Fruit fly (Drosophila melanogaster): ENCODE results near the gene Ctl1.

The Ctl1 gene

DNA sequence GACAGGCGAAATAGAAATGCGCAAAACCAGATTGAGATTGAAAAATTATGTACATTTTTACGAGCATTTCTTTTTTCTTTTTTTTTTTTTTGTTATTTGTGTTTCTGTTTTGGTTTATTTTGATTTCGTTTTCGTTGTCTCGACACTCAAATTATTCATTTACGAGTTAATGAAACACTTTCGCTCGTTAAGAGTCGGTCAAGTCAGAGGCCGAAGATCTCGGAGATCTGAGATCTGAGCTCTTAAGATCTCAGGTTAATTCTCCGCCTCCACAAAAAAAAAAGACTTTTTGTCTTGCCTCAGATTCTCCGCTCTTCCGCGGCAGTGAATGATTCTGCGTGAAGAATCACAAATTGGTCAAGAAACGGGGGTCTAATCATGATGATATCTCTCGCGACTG, 11.9 kb upstream of the Ctl1 start:
- TF ChIP-seq CrebA (GFP tag; optimal IDR thresholded peaks at IDR 0.05; ENCODE audit: borderline replicate concordance), result no peak
- TF ChIP-seq GATAd (GFP tag; optimal IDR thresholded peaks at IDR 0.05), result no peak
- no peak for TF ChIP-seq br (GFP tag; optimal IDR thresholded peaks at IDR 0.05)
- TF ChIP-seq sv (GFP tag; optimal IDR thresholded peaks at IDR 0.05), result no peak
- no peak for TF ChIP-seq tai (GFP tag; optimal IDR thresholded peaks at IDR 0.05)
- no peak for TF ChIP-seq foxo (GFP tag; optimal IDR thresholded peaks at IDR 0.05)
- TF ChIP-seq woc (GFP tag; optimal IDR thresholded peaks at IDR 0.05), result no peak
- TF ChIP-seq brk (GFP tag; optimal IDR thresholded peaks at IDR 0.05), result no peak
- TF ChIP-seq Abd-B (GFP tag; optimal IDR thresholded peaks at IDR 0.05), result no peak
- TF ChIP-seq Hr83 (GFP tag; optimal IDR thresholded peaks at IDR 0.05; ENCODE audit: poor library complexity, severe bottlenecking), result no peak
- TF ChIP-seq pan (optimal IDR thresholded peaks at IDR 0.05), result no peak
- TF ChIP-seq OdsH (GFP tag; optimal IDR thresholded peaks at IDR 0.05), result no peak
- no peak for TF ChIP-seq Sp1 (GFP tag; optimal IDR thresholded peaks at IDR 0.05)
- TF ChIP-seq Myc (optimal IDR thresholded peaks at IDR 0.05), result no peak
- no peak for TF ChIP-seq psq (GFP tag; optimal IDR thresholded peaks at IDR 0.05)
- no peak for TF ChIP-seq CG9705 (GFP tag; optimal IDR thresholded peaks at IDR 0.05)
- TF ChIP-seq N (GFP tag; optimal IDR thresholded peaks at IDR 0.05), result no peak

DNA sequence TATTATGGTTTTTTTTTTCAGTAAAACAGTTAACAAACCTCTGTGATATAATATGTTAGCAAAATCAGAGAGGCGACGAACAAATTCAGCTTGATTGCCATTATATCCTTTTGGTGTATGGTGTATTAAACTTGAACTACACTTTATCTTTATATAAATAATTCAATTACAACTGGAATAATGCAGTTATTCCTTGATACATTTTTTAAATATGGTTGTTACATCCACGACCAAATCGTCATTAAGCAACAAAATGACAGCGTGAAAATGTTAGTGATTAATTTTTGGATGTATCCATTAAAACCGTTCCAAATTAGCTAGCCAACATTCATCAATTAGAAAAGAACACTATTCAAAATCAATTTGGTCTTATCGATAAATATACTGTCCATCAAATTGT, 10.4 kb upstream of the Ctl1 start, which contains the start of gene CG33764:
CG33764 (minus strand) TSS at position 101 of the 400 bp plus-strand sequence.
- TF ChIP-seq OdsH (GFP tag; optimal IDR thresholded peaks at IDR 0.05), result no peak
- TF ChIP-seq Dif (GFP tag; optimal IDR thresholded peaks at IDR 0.05; ENCODE audit: partially characterized antibody), result no peak
- no peak for TF ChIP-seq Vsx2 (GFP tag; optimal IDR thresholded peaks at IDR 0.05; ENCODE audit: partially characterized antibody)
- TF ChIP-seq Abd-B (GFP tag; optimal IDR thresholded peaks at IDR 0.05), result no peak
- no peak for TF ChIP-seq brk (GFP tag; optimal IDR thresholded peaks at IDR 0.05)
- TF ChIP-seq Hr78 (GFP tag; optimal IDR thresholded peaks at IDR 0.05), result no peak
- no peak for TF ChIP-seq Hnf4 (GFP tag; optimal IDR thresholded peaks at IDR 0.05)
- no peak for TF ChIP-seq h (GFP tag; optimal IDR thresholded peaks at IDR 0.05)
- no peak for TF ChIP-seq lola (GFP tag; optimal IDR thresholded peaks at IDR 0.05)
- no peak for TF ChIP-seq Mio (GFP tag; optimal IDR thresholded peaks at IDR 0.05)
- TF ChIP-seq HLH106 (tag; optimal IDR thresholded peaks at IDR 0.05), result no peak
- no peak for TF ChIP-seq foxo (GFP tag; optimal IDR thresholded peaks at IDR 0.05)

DNA sequence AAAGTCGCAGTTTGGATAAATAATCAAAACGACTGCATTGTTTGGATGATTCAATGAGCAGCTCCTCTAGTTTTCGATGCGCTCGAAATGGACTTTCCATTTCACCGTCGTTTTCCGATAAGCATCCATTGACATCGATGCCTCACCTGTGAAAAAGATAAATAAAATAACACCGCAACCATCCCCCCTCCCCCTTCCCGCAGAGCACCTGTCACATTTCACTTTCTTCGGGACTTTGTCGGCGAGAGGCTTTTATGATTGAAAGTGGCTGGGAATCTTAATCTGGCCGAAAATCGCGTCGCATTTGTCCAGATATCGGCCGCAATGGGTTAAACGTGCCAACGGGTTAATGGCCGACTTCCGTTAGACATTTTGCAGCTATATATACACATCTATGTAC, 8.6 kb upstream of the Ctl1 start:
- no peak for TF ChIP-seq woc (GFP tag; optimal IDR thresholded peaks at IDR 0.05)
- no peak for TF ChIP-seq Myc (optimal IDR thresholded peaks at IDR 0.05)
- TF ChIP-seq sage (GFP tag; optimal IDR thresholded peaks at IDR 0.05), result no peak
- no peak for TF ChIP-seq Hr78 (GFP tag; optimal IDR thresholded peaks at IDR 0.05)
- no peak for TF ChIP-seq HLH106 (tag; optimal IDR thresholded peaks at IDR 0.05)
- no peak for TF ChIP-seq psq (GFP tag; optimal IDR thresholded peaks at IDR 0.05)
- no peak for TF ChIP-seq N (GFP tag; optimal IDR thresholded peaks at IDR 0.05)

DNA sequence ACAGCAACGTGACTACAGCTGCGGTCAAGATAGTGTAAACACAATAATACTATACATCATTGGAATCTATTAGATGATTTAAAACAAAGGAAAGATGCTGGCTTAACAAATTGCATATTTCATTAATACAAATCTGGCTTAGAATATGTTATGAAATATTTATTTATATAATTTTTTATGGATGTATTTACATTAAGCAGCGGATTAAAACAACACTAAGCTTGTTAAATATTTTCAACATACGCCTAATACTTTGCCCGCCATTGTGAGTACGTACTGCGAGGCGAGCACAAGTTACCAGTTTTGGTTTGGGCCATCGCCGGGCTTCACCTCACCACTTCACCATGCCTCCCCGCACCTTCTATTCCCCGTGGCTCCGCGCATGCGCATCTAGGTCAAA, 7.8 kb upstream of the Ctl1 start:
- peak; percentile 52 for TF ChIP-seq Hnf4 (GFP tag; optimal IDR thresholded peaks at IDR 0.05)
- peak; percentile 55 for TF ChIP-seq ey (GFP tag; optimal IDR thresholded peaks at IDR 0.05)
- TF ChIP-seq foxo (GFP tag; optimal IDR thresholded peaks at IDR 0.05), result peak in 1 of 2 experiments; percentile 86
- TF ChIP-seq Mio (GFP tag; optimal IDR thresholded peaks at IDR 0.05), result no peak
- no peak for TF ChIP-seq CrebA (GFP tag; optimal IDR thresholded peaks at IDR 0.05; ENCODE audit: borderline replicate concordance)
- no peak for TF ChIP-seq Dif (GFP tag; optimal IDR thresholded peaks at IDR 0.05; ENCODE audit: partially characterized antibody)
- TF ChIP-seq HLH106 (tag; optimal IDR thresholded peaks at IDR 0.05), result peak; percentile 90
- peak; percentile 3 for TF ChIP-seq sv (GFP tag; optimal IDR thresholded peaks at IDR 0.05)
- no peak for TF ChIP-seq Hr83 (GFP tag; optimal IDR thresholded peaks at IDR 0.05; ENCODE audit: poor library complexity, severe bottlenecking)
- peak; percentile 83 for TF ChIP-seq h (GFP tag; optimal IDR thresholded peaks at IDR 0.05)
- TF ChIP-seq CG32264 (GFP tag; optimal IDR thresholded peaks at IDR 0.05), result no peak
- peak; percentile 79 for TF ChIP-seq rgr (GFP tag; optimal IDR thresholded peaks at IDR 0.05)
- peak; percentile 50 for TF ChIP-seq Rel (GFP tag; optimal IDR thresholded peaks at IDR 0.05)
- TF ChIP-seq Rel (tag; optimal IDR thresholded peaks at IDR 0.05), result peak; percentile 63
- no peak for TF ChIP-seq jim (GFP tag; optimal IDR thresholded peaks at IDR 0.05)
- no peak for TF ChIP-seq Hr78 (GFP tag; optimal IDR thresholded peaks at IDR 0.05)
- peak; percentile 56 for TF ChIP-seq br (GFP tag; optimal IDR thresholded peaks at IDR 0.05)
- TF ChIP-seq dsf (GFP tag; optimal IDR thresholded peaks at IDR 0.05; ENCODE audit: borderline replicate concordance), result no peak
- peak; percentile 75 for TF ChIP-seq dmrt93B (GFP tag; optimal IDR thresholded peaks at IDR 0.05)
- no peak for TF ChIP-seq GATAd (GFP tag; optimal IDR thresholded peaks at IDR 0.05)
- TF ChIP-seq Dfd (GFP tag; optimal IDR thresholded peaks at IDR 0.05), result no peak
- no peak for TF ChIP-seq pan (optimal IDR thresholded peaks at IDR 0.05)
- TF ChIP-seq woc (GFP tag; optimal IDR thresholded peaks at IDR 0.05), result peak; percentile 53
- TF ChIP-seq tai (GFP tag; optimal IDR thresholded peaks at IDR 0.05), result no peak
- no peak for TF ChIP-seq Jra (GFP tag; optimal IDR thresholded peaks at IDR 0.05)
- TF ChIP-seq lola (GFP tag; optimal IDR thresholded peaks at IDR 0.05), result no peak
- no peak for TF ChIP-seq usp (GFP tag; optimal IDR thresholded peaks at IDR 0.05)
- TF ChIP-seq OdsH (GFP tag; optimal IDR thresholded peaks at IDR 0.05), result peak; percentile 86
- TF ChIP-seq fru (GFP tag; optimal IDR thresholded peaks at IDR 0.05), result peak; percentile 71
- no peak for TF ChIP-seq N (GFP tag; optimal IDR thresholded peaks at IDR 0.05)
- TF ChIP-seq psq (GFP tag; optimal IDR thresholded peaks at IDR 0.05), result peak; percentile 75
- peak; percentile 47 for TF ChIP-seq sage (GFP tag; optimal IDR thresholded peaks at IDR 0.05)
- TF ChIP-seq dl (GFP tag; optimal IDR thresholded peaks at IDR 0.05; ENCODE audit: insufficient read depth in 1 of 2, partially characterized antibody in 2 of 2), result no peak
- no peak for TF ChIP-seq Vsx2 (GFP tag; optimal IDR thresholded peaks at IDR 0.05; ENCODE audit: partially characterized antibody)
- TF ChIP-seq Abd-B (GFP tag; optimal IDR thresholded peaks at IDR 0.05), result no peak
- peak; percentile 55 for TF ChIP-seq brk (GFP tag; optimal IDR thresholded peaks at IDR 0.05)
- peak; percentile 61 for TF ChIP-seq CG9705 (GFP tag; optimal IDR thresholded peaks at IDR 0.05)
- TF ChIP-seq Myc (optimal IDR thresholded peaks at IDR 0.05), result no peak
- TF ChIP-seq Sp1 (GFP tag; optimal IDR thresholded peaks at IDR 0.05), result peak; percentile 90
